Worm (Caenorhabditis elegans) whole organism, late embryonic: ENCODE data around the gene ugt-48.

Experiments used
- C08G9.2 ChIP-seq: sonication (generic microtip); optimal IDR thresholded peaks from 2 replicates; lab custom pipeline; 2016; ENCODE audit warnings: mild to moderate bottlenecking, missing genetic modification characterization, moderate library complexity, missing compliant biosample characterization
- C38D4.7 ChIP-seq: fragments of 200-800 bp; sonication (Bioruptor generic); optimal IDR thresholded peaks from 2 replicates; lab custom pipeline; 2018; ENCODE audit warnings: mild to moderate bottlenecking, missing genetic modification characterization, moderate library complexity, missing compliant biosample characterization
- K02D7.2 ChIP-seq: sonication (generic microtip); optimal IDR thresholded peaks from 2 replicates; lab custom pipeline; 2017; ENCODE audit warnings: mild to moderate bottlenecking, missing genetic modification characterization, missing compliant biosample characterization
- Y22D7AL.16 ChIP-seq: sonication (generic microtip); optimal IDR thresholded peaks from 2 replicates; lab custom pipeline; 2016; ENCODE audit warnings: missing genetic modification characterization, missing compliant biosample characterization
- ahr-1 ChIP-seq: sonication (generic microtip); optimal IDR thresholded peaks from 2 replicates; lab custom pipeline; 2016; ENCODE audit warnings: missing genetic modification characterization, missing compliant biosample characterization
- ceh-19 ChIP-seq: fragments of 200-800 bp; sonication (Bioruptor generic); optimal IDR thresholded peaks from 2 replicates; lab custom pipeline; 2018; ENCODE audit warnings: mild to moderate bottlenecking, missing genetic modification characterization, missing compliant biosample characterization
- ceh-22 ChIP-seq: sonication (generic microtip); optimal IDR thresholded peaks from 2 replicates; lab custom pipeline; 2017; ENCODE audit warnings: missing biosample characterization, missing genetic modification characterization
- ceh-24 ChIP-seq: sonication (generic microtip); optimal IDR thresholded peaks from 2 replicates; lab custom pipeline; 2016; ENCODE audit warnings: mild to moderate bottlenecking, missing genetic modification characterization, missing compliant biosample characterization
- ceh-31 ChIP-seq: sonication (generic microtip); optimal IDR thresholded peaks from 2 replicates; lab custom pipeline; 2016; ENCODE audit warnings: missing genetic modification characterization, missing compliant biosample characterization
- ceh-34 ChIP-seq: sonication (generic microtip); optimal IDR thresholded peaks from 2 replicates; lab custom pipeline; 2016; ENCODE audit warnings: mild to moderate bottlenecking, missing genetic modification characterization, missing compliant biosample characterization
- ceh-45 ChIP-seq: fragments of 200-800 bp; sonication (Bioruptor generic); IDR thresholded peaks from 2 replicates; pipeline ENCODE4 v1.3.6; 2022; ENCODE audit warnings: missing genetic modification reagents, missing genetic modification characterization, missing compliant biosample characterization
- ceh-48 ChIP-seq: sonication (generic microtip); optimal IDR thresholded peaks from 2 replicates; lab custom pipeline; 2016; ENCODE audit warnings: missing genetic modification characterization, inconsistent platforms, missing compliant biosample characterization
- ceh-6 ChIP-seq: fragments of 200-800 bp; sonication (Bioruptor generic); optimal IDR thresholded peaks from 2 replicates; lab custom pipeline; 2018; ENCODE audit warnings: mild to moderate bottlenecking, missing genetic modification characterization, missing compliant biosample characterization
- dmd-4 ChIP-seq: sonication (generic microtip); optimal IDR thresholded peaks from 2 replicates; lab custom pipeline; 2016; ENCODE audit warnings: borderline replicate concordance, missing genetic modification characterization, missing compliant biosample characterization
- fkh-10 ChIP-seq: fragments of 150-350 bp; optimal IDR thresholded peaks from 2 replicates; lab custom pipeline; 2014; ENCODE audit warnings: missing biosample characterization, missing genetic modification reagents, missing genetic modification characterization
- fkh-6 ChIP-seq: sonication (generic microtip); optimal IDR thresholded peaks from 2 replicates; lab custom pipeline; 2016; ENCODE audit warnings: missing genetic modification characterization, missing compliant biosample characterization
- gmeb-2 ChIP-seq: sonication (generic microtip); optimal IDR thresholded peaks from 2 replicates; lab custom pipeline; 2016; ENCODE audit warnings: missing genetic modification characterization, inconsistent platforms, missing compliant biosample characterization
- hlh-13 ChIP-seq: fragments of 200-800 bp; sonication (Bioruptor generic); optimal IDR thresholded peaks from 2 replicates; lab custom pipeline; 2018; ENCODE audit warnings: mild to moderate bottlenecking, missing genetic modification characterization, missing compliant biosample characterization
- hlh-6 ChIP-seq: sonication (generic microtip); optimal IDR thresholded peaks from 2 replicates; lab custom pipeline; 2016; ENCODE audit warnings: missing genotype, missing genetic modification characterization, missing compliant biosample characterization
- hlh-8 ChIP-seq: sonication (generic microtip); optimal IDR thresholded peaks from 2 replicates; lab custom pipeline; 2016; ENCODE audit warnings: missing genotype, missing genetic modification characterization, missing compliant biosample characterization
- madf-2 ChIP-seq: sonication (generic microtip); optimal IDR thresholded peaks from 2 replicates; lab custom pipeline; 2017; ENCODE audit warnings: missing genetic modification characterization, missing compliant biosample characterization
- mec-3 ChIP-seq: sonication (generic microtip); optimal IDR thresholded peaks from 2 replicates; lab custom pipeline; 2016; ENCODE audit warnings: borderline replicate concordance, missing genetic modification characterization, missing compliant biosample characterization
- nfya-1 ChIP-seq: sonication (generic microtip); optimal IDR thresholded peaks from 2 replicates; lab custom pipeline; 2017; ENCODE audit warnings: missing genetic modification characterization, mild to moderate bottlenecking, missing compliant biosample characterization, antibody characterized with exemption, moderate library complexity
- npax-4 ChIP-seq: sonication (generic microtip); optimal IDR thresholded peaks from 2 replicates; lab custom pipeline; 2016; ENCODE audit warnings: missing genetic modification characterization, missing compliant biosample characterization
- odd-2 ChIP-seq: sonication (generic microtip); optimal IDR thresholded peaks from 2 replicates; lab custom pipeline; 2017; ENCODE audit warnings: antibody characterized with exemption, mild to moderate bottlenecking, missing genetic modification characterization, missing compliant biosample characterization
- pag-3 ChIP-seq: sonication (generic microtip); optimal IDR thresholded peaks from 2 replicates; lab custom pipeline; 2016; ENCODE audit warnings: missing compliant biosample characterization, missing genetic modification characterization, borderline replicate concordance
- pat-9 ChIP-seq: fragments of 200-800 bp; sonication (Bioruptor generic); optimal IDR thresholded peaks from 2 replicates; lab custom pipeline; 2018; ENCODE audit warnings: mild to moderate bottlenecking, missing genetic modification characterization, moderate library complexity, missing compliant biosample characterization
- pha-2 ChIP-seq: sonication (generic microtip); optimal IDR thresholded peaks from 2 replicates; lab custom pipeline; 2017; ENCODE audit warnings: mild to moderate bottlenecking, missing genetic modification characterization, missing compliant biosample characterization
- pha-4 ChIP-seq: fragments of 150-350 bp; optimal IDR thresholded peaks from 2 replicates; lab custom pipeline; 2018; ENCODE audit warnings: missing biosample characterization, missing genetic modification reagents, missing genetic modification characterization
- pqm-1 ChIP-seq: sonication (generic microtip); optimal IDR thresholded peaks from 2 replicates; lab custom pipeline; 2016; ENCODE audit warnings: missing genetic modification characterization, missing compliant biosample characterization
- ref-2 ChIP-seq: sonication (generic microtip); optimal IDR thresholded peaks from 2 replicates; lab custom pipeline; 2016; ENCODE audit warnings: missing genetic modification characterization, missing compliant biosample characterization
- sox-2 ChIP-seq: fragments of 200-800 bp; sonication (Bioruptor generic); IDR thresholded peaks from 2 replicates; pipeline ENCODE4 v1.3.6; 2022; ENCODE audit warnings: missing genetic modification reagents, missing genetic modification characterization, missing compliant biosample characterization
- sox-4 ChIP-seq: sonication (generic microtip); optimal IDR thresholded peaks from 2 replicates; lab custom pipeline; 2017; ENCODE audit warnings: mild to moderate bottlenecking, missing genetic modification characterization, inconsistent platforms, missing compliant biosample characterization
- syd-9 ChIP-seq: sonication (generic microtip); optimal IDR thresholded peaks from 2 replicates; lab custom pipeline; 2016; ENCODE audit warnings: mild to moderate bottlenecking, missing genetic modification characterization, moderate library complexity, missing compliant biosample characterization
- tbx-2 ChIP-seq: sonication (generic microtip); optimal IDR thresholded peaks from 2 replicates; lab custom pipeline; 2016; ENCODE audit warnings: missing genetic modification characterization, missing compliant biosample characterization
- tbx-7 ChIP-seq: sonication (generic microtip); optimal IDR thresholded peaks from 2 replicates; lab custom pipeline; 2016; ENCODE audit warnings: missing genotype, missing genetic modification characterization, missing compliant biosample characterization
- ttx-3 ChIP-seq: sonication (generic microtip); optimal IDR thresholded peaks from 2 replicates; lab custom pipeline; 2016; ENCODE audit warnings: missing genetic modification reagents, missing genetic modification characterization, missing compliant biosample characterization
- unc-3 ChIP-seq, 2 experiments: fragments of 200-800 bp in 1 of 2; sonication (Bioruptor generic) in 1 of 2; sonication (generic microtip) in 1 of 2; conservative IDR thresholded peaks in 1 of 2; optimal IDR thresholded peaks in 1 of 2; 2 replicates each; pipeline versions ENCODE4 v1.3.6 to Lab custom; 2016 to 2022; ENCODE audit warnings: missing compliant biosample characterization in 2 of 2, missing genetic modification characterization in 2 of 2, missing genetic modification reagents in 1 of 2
- unc-55 ChIP-seq: sonication (generic microtip); optimal IDR thresholded peaks from 2 replicates; lab custom pipeline; 2017; ENCODE audit warnings: missing biosample characterization, missing genetic modification reagents, missing genetic modification characterization
- unc-86 ChIP-seq: sonication (generic microtip); optimal IDR thresholded peaks from 2 replicates; lab custom pipeline; 2016; ENCODE audit warnings: missing genetic modification characterization, missing compliant biosample characterization
- ztf-16 ChIP-seq: sonication (generic microtip); optimal IDR thresholded peaks from 2 replicates; lab custom pipeline; 2017; ENCODE audit warnings: missing genetic modification characterization, missing compliant biosample characterization

The ugt-48 gene

ce11 chrV:5548497-5548896 is 635 bp upstream of the ugt-48 start:
- TF ChIP-seq ceh-31 (tag; lab: Kevin White, UChicago) = no peak
- TF ChIP-seq fkh-6 (tag; lab: Kevin White, UChicago) = no peak
- no peak for TF ChIP-seq ref-2
- TF ChIP-seq hlh-8 (tag; lab: Kevin White, UChicago) = no peak
- TF ChIP-seq K02D7.2 (tag; lab: Kevin White, UChicago) = no peak
- no peak for TF ChIP-seq npax-4 (tag; lab: Kevin White, UChicago)
- TF ChIP-seq ceh-6 (GFP tag; lab: Kevin White, UChicago) = no peak
- no peak for TF ChIP-seq ceh-48
- no peak for TF ChIP-seq gmeb-2 (tag; lab: Kevin White, UChicago)
- TF ChIP-seq fkh-10 (GFP tag; lab: Kevin White, UChicago) = no peak
- TF ChIP-seq ahr-1 = no peak
- no peak for TF ChIP-seq madf-2 (tag; lab: Kevin White, UChicago)
- TF ChIP-seq pat-9 (tag; lab: Kevin White, UChicago) = no peak
- TF ChIP-seq syd-9 = no peak
- no peak for TF ChIP-seq unc-86
- TF ChIP-seq ceh-19 (GFP tag; lab: Kevin White, UChicago) = no peak

- TF ChIP-seq ceh-45 (GFP tag; lab: Robert Waterston, UW) (no peak), mec-3 (tag; lab: Kevin White, UChicago) (no peak), pha-2 (tag; lab: Kevin White, UChicago) (no peak), unc-86 (no peak), ttx-3 (tag; lab: Kevin White, UChicago) (no peak), dmd-4 (tag; lab: Kevin White, UChicago) (no peak), tbx-7 (tag; lab: Kevin White, UChicago) (no peak), nfya-1 (tag; lab: Kevin White, UChicago) (no peak), ceh-24 (tag; lab: Kevin White, UChicago) (no peak), ceh-48 (no peak), unc-55 (GFP tag; lab: Kevin White, UChicago) (no peak), pqm-1 (tag; lab: Kevin White, UChicago) (no peak), unc-3 (GFP tag; conservative IDR thresholded peaks at IDR 0.05; lab: Robert Waterston, UW) (no peak), unc-3 (tag; optimal IDR thresholded peaks at IDR 0.05; lab: Kevin White, UChicago) (no peak), C08G9.2 (tag; lab: Kevin White, UChicago) (no peak), odd-2 (no peak)
These were observed 9.4 kb downstream of the ugt-48 start, which contains the start of gene cft-1 for ce11 chrV:5538500-5538899. Gene cft-1, plus strand, starts transcription at chrV:5538800.

DNA sequence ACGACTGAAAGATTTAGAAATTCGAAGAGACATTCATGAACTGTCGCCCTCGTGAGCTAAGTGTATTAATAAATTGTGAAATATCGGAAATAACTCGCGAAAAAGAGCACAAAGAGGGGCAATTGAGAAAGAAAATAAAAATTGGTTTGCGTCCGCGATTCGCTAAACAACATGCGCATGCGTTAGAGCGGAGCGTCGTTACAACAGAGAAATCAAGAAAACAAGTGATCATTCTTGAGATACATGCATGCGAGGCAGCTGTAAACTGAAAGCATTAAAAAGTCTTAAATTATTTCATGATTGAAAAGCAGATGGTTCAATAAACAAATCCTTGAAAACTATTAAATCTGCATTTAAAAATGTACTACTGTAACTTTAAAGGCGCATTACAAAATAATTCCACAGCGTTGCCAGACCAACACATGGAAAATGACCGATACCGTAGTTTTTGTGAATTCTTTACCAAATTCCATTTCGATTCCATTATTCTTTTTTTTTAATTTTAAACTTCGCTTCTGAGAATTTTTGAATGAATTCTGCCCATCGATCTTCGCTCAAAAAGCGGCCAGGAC is 11.5 kb downstream of the ugt-48 start, which contains the start of the genes cox-16 and syp-2:
cox-16 (minus strand) TSS at position 4 of the 572 bp plus-strand sequence.
syp-2 (plus strand) TSS at position 248 of the 572 bp plus-strand sequence.
- TF ChIP-seq npax-4 (tag; lab: Kevin White, UChicago) (no peak), pha-4 (no peak), sox-2 (GFP tag; lab: Robert Waterston, UW) (no peak), ceh-34 (tag; lab: Kevin White, UChicago) (no peak), gmeb-2 (tag; lab: Kevin White, UChicago) (no peak), ceh-19 (GFP tag; lab: Kevin White, UChicago) (no peak), ref-2 (no peak), dmd-4 (tag; lab: Kevin White, UChicago) (no peak), ceh-22 (tag; lab: Kevin White, UChicago) (no peak), ceh-6 (GFP tag; lab: Kevin White, UChicago) (no peak), hlh-6 (no peak), Y22D7AL.16 (no peak), pag-3 (no peak), hlh-13 (no peak), ceh-45 (GFP tag; lab: Robert Waterston, UW) (no peak), tbx-2 (tag; lab: Kevin White, UChicago) (no peak), sox-4 (tag; lab: Kevin White, UChicago) (no peak), odd-2 (no peak), ztf-16 (tag; lab: Kevin White, UChicago) (no peak), C38D4.7 (no peak)
